Worm (Caenorhabditis elegans) whole organism, young adult: Measurements from ENCODE around the gene F14F9.4.

ENCODE experiments used
- F22D6.2 ChIP-seq: sonication (generic microtip); optimal IDR thresholded peaks from 2 replicates; lab custom pipeline; 2016; ENCODE audit warnings: mild to moderate bottlenecking, missing genetic modification characterization, missing compliant biosample characterization
- F57A8.1 ChIP-seq: fragments of 200-800 bp; sonication (Bioruptor generic); optimal IDR thresholded peaks from 2 replicates; lab custom pipeline; 2018; ENCODE audit warnings: mild to moderate bottlenecking, missing genetic modification characterization, moderate library complexity, missing compliant biosample characterization
- T07F8.4 ChIP-seq: sonication (generic microtip); optimal IDR thresholded peaks from 2 replicates; lab custom pipeline; 2016; ENCODE audit warnings: mild to moderate bottlenecking, missing genetic modification characterization, moderate library complexity, missing compliant biosample characterization
- ama-1 ChIP-seq, 3 experiments: fragments of 150-350 bp in 1 of 3; sonication (generic microtip) in 2 of 3; optimal IDR thresholded peaks; 2 replicates each; lab custom pipeline; 2014 to 2018; ENCODE audit warnings: missing biosample characterization in 2 of 3, missing genetic modification characterization in 2 of 3, missing genetic modification reagents in 2 of 3
- atf-7 ChIP-seq: sonication (generic microtip); optimal IDR thresholded peaks from 2 replicates; lab custom pipeline; 2017; ENCODE audit warnings: mild to moderate bottlenecking, missing genetic modification characterization, missing compliant biosample characterization
- attf-5 ChIP-seq: fragments of 200-800 bp; sonication (Bioruptor generic); optimal IDR thresholded peaks from 2 replicates; lab custom pipeline; 2018; ENCODE audit warnings: mild to moderate bottlenecking, missing genetic modification characterization, missing compliant biosample characterization
- fkh-3 ChIP-seq: sonication (generic microtip); optimal IDR thresholded peaks from 2 replicates; lab custom pipeline; 2016; ENCODE audit warnings: mild to moderate bottlenecking, missing genetic modification characterization, missing compliant biosample characterization
- mes-4 ChIP-seq: sonication (generic microtip); optimal IDR thresholded peaks from 2 replicates; lab custom pipeline; 2016; ENCODE audit warnings: missing genotype, missing genetic modification characterization, missing compliant biosample characterization
- nhr-27 ChIP-seq: fragments of 200-800 bp; sonication (Bioruptor generic); optimal IDR thresholded peaks from 2 replicates; lab custom pipeline; 2018; ENCODE audit warnings: mild to moderate bottlenecking, missing genetic modification characterization, moderate library complexity, missing compliant biosample characterization
- snpc-1.3 ChIP-seq: sonication (generic microtip); optimal IDR thresholded peaks from 2 replicates; lab custom pipeline; 2017; ENCODE audit warnings: missing genetic modification characterization, mild to moderate bottlenecking, missing compliant biosample characterization, antibody characterized with exemption, moderate library complexity, missing genotype, missing genetic modification reagents; ENCODE audit not compliant: insufficient read depth
- snpc-4 ChIP-seq, 5 experiments: fragments of 150-350 bp in 1 of 5; sonication (generic microtip) in 4 of 5; optimal IDR thresholded peaks; 2 replicates each; lab custom pipeline; 2014 to 2018; ENCODE audit warnings: missing genetic modification characterization in 5 of 5, missing biosample characterization in 3 of 5, antibody characterized with exemption in 2 of 5, mild to moderate bottlenecking in 2 of 5, missing compliant biosample characterization in 2 of 5, missing genotype in 2 of 5, moderate library complexity in 2 of 5, missing genetic modification reagents in 1 of 5
- sptf-2 ChIP-seq: fragments of 200-800 bp; sonication (Bioruptor generic); optimal IDR thresholded peaks from 2 replicates; lab custom pipeline; 2018; ENCODE audit warnings: mild to moderate bottlenecking, missing genetic modification characterization, missing compliant biosample characterization
- unc-62 ChIP-seq: fragments of 150-350 bp; optimal IDR thresholded peaks from 2 replicates; lab custom pipeline; 2014; ENCODE audit warnings: missing biosample characterization, missing genetic modification reagents, missing genetic modification characterization

DNA sequence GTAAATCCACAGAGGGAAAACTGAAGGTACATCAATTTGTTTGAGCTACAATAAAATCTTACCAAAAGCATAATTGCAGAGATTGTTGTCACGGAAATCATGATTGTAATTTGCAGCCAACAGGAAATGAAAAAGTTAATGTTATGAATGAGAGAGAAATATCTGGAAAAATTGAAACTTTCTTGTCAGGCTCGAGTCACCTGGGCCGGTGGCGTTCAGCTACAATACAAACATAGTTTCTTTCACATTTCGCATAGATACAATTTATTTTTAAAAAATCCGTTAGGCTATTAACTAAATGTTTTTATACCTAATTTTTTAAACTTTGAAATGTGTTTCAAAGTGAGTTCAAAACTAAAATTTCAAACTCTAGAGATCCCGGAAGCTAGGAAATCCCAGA is 25.1 kb downstream of the F14F9.4 start, which contains the start of gene srx-39:
- no peak for TF ChIP-seq unc-62 (GFP tag; lab: Kevin White, UChicago)
- TF ChIP-seq snpc-1.3: no peak
- TF ChIP-seq nhr-27: no peak
- no peak for TF ChIP-seq ama-1 (optimal IDR thresholded peaks at IDR 0.05; lab: Kevin White, UChicago)
- no peak for TF ChIP-seq ama-1 (GFP tag; optimal IDR thresholded peaks at IDR 0.05; lab: Kevin White, UChicago)
- no peak for TF ChIP-seq F57A8.1
- TF ChIP-seq atf-7 (tag; lab: Kevin White, UChicago): no peak
- TF ChIP-seq attf-5 (GFP tag; lab: Kevin White, UChicago): no peak
- TF ChIP-seq T07F8.4: no peak
- TF ChIP-seq fkh-3 (tag; lab: Kevin White, UChicago): no peak
- no peak for TF ChIP-seq mes-4 (tag; lab: Kevin White, UChicago)
- TF ChIP-seq F22D6.2 (tag; lab: Kevin White, UChicago): no peak
- no peak for TF ChIP-seq snpc-4 (GFP tag; optimal IDR thresholded peaks at IDR 0.05; lab: Kevin White, UChicago)
- no peak for TF ChIP-seq snpc-4 (tag; optimal IDR thresholded peaks at IDR 0.05; lab: Kevin White, UChicago)
- TF ChIP-seq sptf-2 (GFP tag; lab: Kevin White, UChicago): no peak
